Fruit fly (Drosophila melanogaster): ENCODE measurements around the gene CG31668.

dm6 chr2L:2166958-2167707 is 38.8 kb downstream of the CG31668 start:
- TF ChIP-seq usp (GFP tag; optimal IDR thresholded peaks at IDR 0.05) (no peak), psq (optimal IDR thresholded peaks at IDR 0.05) (no peak), Dll (optimal IDR thresholded peaks at IDR 0.05) (no peak), CG8478 (optimal IDR thresholded peaks at IDR 0.05) (no peak)

Data from whole organism.